Fruit fly (Drosophila melanogaster) whole organism, adult: ENCODE measurements around the gene SclB.

ENCODE experiments used
- CG11617 ChIP-seq: fragments of 200-800 bp; sonication (Bioruptor generic); optimal IDR thresholded peaks from 2 replicates; lab custom pipeline; 2017; ENCODE audit warnings: mild to moderate bottlenecking, missing biosample characterization, missing genetic modification reagents, missing genetic modification characterization
- CG14711 ChIP-seq: fragments of 200-800 bp; sonication (Bioruptor generic); optimal IDR thresholded peaks from 2 replicates; lab custom pipeline; 2018; ENCODE audit warnings: missing biosample characterization, mild to moderate bottlenecking, missing genetic modification characterization, moderate library complexity
- CG7045 ChIP-seq: fragments of 200-800 bp; sonication (Bioruptor generic); optimal IDR thresholded peaks from 2 replicates; lab custom pipeline; 2017; ENCODE audit warnings: missing biosample characterization, mild to moderate bottlenecking, missing genetic modification characterization
- Crg-1 ChIP-seq: fragments of 200-800 bp; sonication (Bioruptor generic); optimal IDR thresholded peaks from 2 replicates; lab custom pipeline; 2016; ENCODE audit warnings: missing biosample characterization, missing genetic modification characterization
- Hr96 ChIP-seq: fragments of 200-800 bp; sonication (Bioruptor generic); optimal IDR thresholded peaks from 2 replicates; lab custom pipeline; 2016; ENCODE audit warnings: missing biosample characterization, missing genetic modification characterization
- cic ChIP-seq: fragments of 200-800 bp; sonication (Bioruptor generic); optimal IDR thresholded peaks from 2 replicates; lab custom pipeline; 2017; ENCODE audit warnings: missing biosample characterization, mild to moderate bottlenecking, missing genetic modification characterization, moderate library complexity
- cnc ChIP-seq, 2 experiments: fragments of >200 bp; optimal IDR thresholded peaks; 2 replicates each; lab custom pipeline; 2017
- ovo ChIP-seq: fragments of 200-800 bp; sonication (Bioruptor generic); optimal IDR thresholded peaks from 2 replicates; lab custom pipeline; 2016; ENCODE audit warnings: missing biosample characterization, missing genetic modification characterization
- toe ChIP-seq: fragments of 200-800 bp; sonication (Bioruptor generic); optimal IDR thresholded peaks from 2 replicates; lab custom pipeline; 2016; ENCODE audit warnings: missing biosample characterization, missing genetic modification characterization

DNA sequence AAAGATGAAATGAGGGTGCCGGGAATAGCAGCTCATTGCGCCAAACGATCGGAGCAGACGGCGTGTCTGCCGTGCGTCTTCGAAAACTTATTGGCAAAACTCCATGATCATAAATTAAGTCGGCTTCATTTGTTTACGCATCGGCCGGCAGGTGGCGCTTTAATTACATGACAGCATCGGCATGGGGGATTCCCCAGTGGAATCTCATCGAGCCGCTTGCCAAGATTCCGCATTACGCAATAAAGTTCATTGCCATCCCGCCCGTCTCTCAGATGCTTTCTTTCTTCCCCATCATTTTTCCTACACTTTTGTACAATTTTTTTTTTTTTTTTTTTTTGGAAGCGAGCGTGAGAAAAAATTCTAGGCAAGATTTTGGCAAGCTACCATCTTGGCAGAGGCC is 38.8 kb downstream of the SclB start:
- TF ChIP-seq CG11617 (GFP tag; lab: Kevin White, UChicago) = no peak
- no peak for TF ChIP-seq Crg-1
- no peak for TF ChIP-seq toe (GFP tag; lab: Kevin White, UChicago)
- no peak for TF ChIP-seq cic (GFP tag; lab: Kevin White, UChicago)
- TF ChIP-seq ovo (GFP tag; lab: Kevin White, UChicago) = no peak
- TF ChIP-seq cnc (optimal IDR thresholded peaks at IDR 0.05; lab: Kevin White, UChicago) = no peak
- TF ChIP-seq CG7045 (GFP tag; lab: Kevin White, UChicago) = no peak
- TF ChIP-seq Hr96 (GFP tag; lab: Kevin White, UChicago) = no peak
- TF ChIP-seq CG14711 = no peak
